Comparison of ENCODE assay signal across 4 worm cellular contexts in genomic region chrIV:7031019-7031418, ce11.
TF ChIP-seq lines count a peak whose summit lies in the region.

No protein-coding gene starts in this region.

TF ChIP-seq in whole organism, L2 larva, 48 proteins besides CTCF, POLR2A, EP300 and RAD21:
- TF ChIP-seq fos-1 (tag; optimal IDR thresholded peaks at IDR 0.05; lab: Kevin White, UChicago) (no peak), unc-55 (GFP tag; optimal IDR thresholded peaks at IDR 0.05; lab: Kevin White, UChicago) (peak; percentile 31)

TF ChIP-seq in whole organism, L3 larva, 47 proteins besides CTCF, POLR2A, EP300 and RAD21:
- peak; percentile 58 for TF ChIP-seq fkh-10 (GFP tag; optimal IDR thresholded peaks at IDR 0.05; lab: Kevin White, UChicago)
- TF ChIP-seq aly-2 (tag; optimal IDR thresholded peaks at IDR 0.05; lab: Kevin White, UChicago), result no peak
TF ChIP-seq in whole organism, L3 larva: peak in this region for 1.

TF ChIP-seq in whole organism, L4 larva, 104 proteins besides CTCF, POLR2A, EP300 and RAD21:
- TF ChIP-seq lin-38 (GFP tag; IDR thresholded peaks at IDR 0.05; lab: Robert Waterston, UW) (no peak), lin-39 (tag; optimal IDR thresholded peaks at IDR 0.05; lab: Kevin White, UChicago) (no peak), fkh-10 (GFP tag; optimal IDR thresholded peaks at IDR 0.05; lab: Kevin White, UChicago) (peak; percentile 16), mes-2 (tag; optimal IDR thresholded peaks at IDR 0.05; lab: Kevin White, UChicago; ENCODE audit: poor library complexity, severe bottlenecking) (peak; percentile 20), unc-62 (GFP tag; optimal IDR thresholded peaks at IDR 0.05 in 1 of 2; lab: Kevin White, UChicago) (peak in 1 of 2 experiments; percentile 51), unc-62 (tag; optimal IDR thresholded peaks at IDR 0.05; lab: Kevin White, UChicago) (no peak), fos-1 (tag; optimal IDR thresholded peaks at IDR 0.05; lab: Kevin White, UChicago) (no peak), saeg-2 (GFP tag; IDR thresholded peaks at IDR 0.05; lab: Robert Waterston, UW) (no peak), Y75B8A.6 (GFP tag; IDR thresholded peaks at IDR 0.05; lab: Robert Waterston, UW) (no peak)

TF ChIP-seq in whole organism, young adult, 124 proteins besides CTCF, POLR2A, EP300 and RAD21:
- no peak for TF ChIP-seq cebp-1 (GFP tag; IDR thresholded peaks at IDR 0.05; lab: Robert Waterston, UW)
- TF ChIP-seq cebp-1 (tag; optimal IDR thresholded peaks at IDR 0.05; lab: Kevin White, UChicago), result peak; percentile 86
- TF ChIP-seq pha-4 (tag; optimal IDR thresholded peaks at IDR 0.05; lab: Kevin White, UChicago), result no peak
TF ChIP-seq in whole organism, young adult: peak in this region for 1.
